Worm (Caenorhabditis elegans): ENCODE data around the gene srt-17.
A peak's percentile ranks its signal among the peaks of the same experiment; 100 is the strongest.

Gene srt-17

ce11 chrV:590182-590581, 34.6 kb downstream of the srt-17 start, which contains the start of gene ZK488.6:
TSS of gene ZK488.6 (plus strand) at chrV:590482.
- TF ChIP-seq mep-1 (tag; optimal IDR thresholded peaks at IDR 0.05) (no peak), unc-98 (GFP tag; IDR thresholded peaks at IDR 0.05) (0 out of 2 replicates have a peak, but pooled peaks have one; percentile 22)

- TF ChIP-seq snpc-4 (tag; optimal IDR thresholded peaks at IDR 0.05) (no peak), ama-1 (optimal IDR thresholded peaks at IDR 0.05) (no peak), aha-1 (tag; optimal IDR thresholded peaks at IDR 0.05) (no peak), sox-4 (tag; optimal IDR thresholded peaks at IDR 0.05) (no peak), dsc-1 (tag; optimal IDR thresholded peaks at IDR 0.05) (no peak), efl-3 (GFP tag; optimal IDR thresholded peaks at IDR 0.05) (no peak), lin-14 (GFP tag; optimal IDR thresholded peaks at IDR 0.05) (no peak), fkh-8 (tag; optimal IDR thresholded peaks at IDR 0.05) (no peak), rnt-1 (tag; optimal IDR thresholded peaks at IDR 0.05) (no peak), unc-30 (tag; optimal IDR thresholded peaks at IDR 0.05) (no peak), dpl-1 (GFP tag; optimal IDR thresholded peaks at IDR 0.05) (no peak), pqm-1 (tag; optimal IDR thresholded peaks at IDR 0.05) (no peak), irx-1 (tag; optimal IDR thresholded peaks at IDR 0.05) (no peak), grh-1 (GFP tag; IDR thresholded peaks at IDR 0.05) (no peak), pax-3 (tag; optimal IDR thresholded peaks at IDR 0.05) (no peak), ceh-8 (GFP tag; optimal IDR thresholded peaks at IDR 0.05) (no peak), nhr-90 (tag; optimal IDR thresholded peaks at IDR 0.05; ENCODE audit: poor library complexity) (no peak), alr-1 (tag; optimal IDR thresholded peaks at IDR 0.05; ENCODE audit: borderline replicate concordance) (no peak)
Observed at ce11 chrV:587818-588217, 37.0 kb downstream of the srt-17 start, which contains the start of gene K06H6.1. TSS of gene K06H6.1 (plus strand) at chrV:588118.

ce11 chrV:585472-585871, 39.4 kb downstream of the srt-17 start, which contains the start of gene K06H6.2:
TSS of gene K06H6.2 (plus strand) at chrV:585772.
- no peak for TF ChIP-seq ceh-82 (tag; optimal IDR thresholded peaks at IDR 0.05)
- no peak for TF ChIP-seq efl-3 (GFP tag; optimal IDR thresholded peaks at IDR 0.05)
- no peak for TF ChIP-seq aha-1 (tag; optimal IDR thresholded peaks at IDR 0.05)
- TF ChIP-seq nhr-90 (tag; optimal IDR thresholded peaks at IDR 0.05; ENCODE audit: poor library complexity), result no peak
- no peak for TF ChIP-seq F16B12.6 (tag; optimal IDR thresholded peaks at IDR 0.05)
- no peak for TF ChIP-seq nhr-11 (tag; optimal IDR thresholded peaks at IDR 0.05)
- TF ChIP-seq unc-62 (GFP tag; optimal IDR thresholded peaks at IDR 0.05), result no peak
- TF ChIP-seq zip-4 (GFP tag; optimal IDR thresholded peaks at IDR 0.05), result no peak
- TF ChIP-seq sox-4 (tag; optimal IDR thresholded peaks at IDR 0.05), result no peak
- no peak for TF ChIP-seq swsn-7 (tag; optimal IDR thresholded peaks at IDR 0.05)
- no peak for TF ChIP-seq lin-13 (GFP tag; optimal IDR thresholded peaks at IDR 0.05)
- no peak for TF ChIP-seq sup-37 (GFP tag; optimal IDR thresholded peaks at IDR 0.05)
- TF ChIP-seq tlp-1 (tag; optimal IDR thresholded peaks at IDR 0.05), result no peak
- no peak for TF ChIP-seq nhr-28 (tag; optimal IDR thresholded peaks at IDR 0.05)
- TF ChIP-seq alr-1 (tag; optimal IDR thresholded peaks at IDR 0.05; ENCODE audit: borderline replicate concordance), result no peak
- no peak for TF ChIP-seq lir-3 (tag; optimal IDR thresholded peaks at IDR 0.05; ENCODE audit: poor library complexity)
- TF ChIP-seq egl-27 (tag; optimal IDR thresholded peaks at IDR 0.05), result no peak
- no peak for TF ChIP-seq C34B4.2 (tag; optimal IDR thresholded peaks at IDR 0.05)
- no peak for TF ChIP-seq elt-2 (tag; optimal IDR thresholded peaks at IDR 0.05)

ce11 chrV:581616-582015, 43.2 kb downstream of the srt-17 start, which contains the start of gene nstp-7:
TSS of gene nstp-7 (plus strand) at chrV:581916.
- TF ChIP-seq lin-15B (tag; optimal IDR thresholded peaks at IDR 0.05) (no peak), sptf-1 (tag; optimal IDR thresholded peaks at IDR 0.05) (no peak), ceh-63 (GFP tag; optimal IDR thresholded peaks at IDR 0.05) (no peak), fkh-10 (GFP tag; optimal IDR thresholded peaks at IDR 0.05) (no peak), hpl-2 (GFP tag; optimal IDR thresholded peaks at IDR 0.05) (no peak), lsy-2 (tag; optimal IDR thresholded peaks at IDR 0.05) (no peak), C16A3.4 (tag; optimal IDR thresholded peaks at IDR 0.05) (no peak), rnt-1 (tag; optimal IDR thresholded peaks at IDR 0.05) (no peak), pqm-1 (tag; optimal IDR thresholded peaks at IDR 0.05) (no peak), C34B4.2 (tag; optimal IDR thresholded peaks at IDR 0.05) (no peak), snu-23 (GFP tag; optimal IDR thresholded peaks at IDR 0.05) (no peak), alr-1 (tag; optimal IDR thresholded peaks at IDR 0.05; ENCODE audit: borderline replicate concordance) (no peak), lin-14 (GFP tag; optimal IDR thresholded peaks at IDR 0.05) (no peak), nhr-77 (tag; optimal IDR thresholded peaks at IDR 0.05) (no peak)
